Fruit fly (Drosophila melanogaster): Measurements from ENCODE around the gene CG7407.

CG7407 gene

DNA sequence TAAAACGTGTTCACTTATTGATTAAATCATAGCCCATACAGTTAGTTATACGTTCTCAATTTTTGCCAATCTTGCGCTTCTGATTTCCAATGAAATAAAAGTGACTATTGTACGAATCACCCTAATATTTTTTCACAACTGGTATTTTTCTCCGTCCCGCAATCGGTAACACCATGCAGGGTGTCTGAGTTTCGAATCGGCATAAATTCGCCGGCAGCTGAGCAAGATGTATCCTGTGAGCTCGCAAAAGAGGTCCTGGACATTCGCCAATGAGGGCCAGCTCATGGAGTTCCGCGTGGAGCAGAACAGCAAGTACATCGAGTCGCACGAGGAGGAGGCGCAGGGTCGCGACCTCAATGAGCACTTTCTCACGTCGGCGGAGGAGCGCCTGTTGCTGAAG, 1.5 kb upstream of the CG7407 start, which contains the start of gene CycH (continued):
- TF ChIP-seq achi (GFP tag; optimal IDR thresholded peaks at IDR 0.05) (peak; percentile 14), fd59A (GFP tag; optimal IDR thresholded peaks at IDR 0.05) (no peak), svp (GFP tag) (peak; percentile 41), Eip78C (GFP tag) (peak; percentile 82), CG11294 (GFP tag; IDR thresholded peaks at IDR 0.05) (no peak), Ets96B (tag; optimal IDR thresholded peaks at IDR 0.05) (peak; percentile 26), Hr4 (GFP tag; optimal IDR thresholded peaks at IDR 0.05) (peak; percentile 17), CG3919 (GFP tag; optimal IDR thresholded peaks at IDR 0.05) (peak; percentile 56), CG6808 (GFP tag; optimal IDR thresholded peaks at IDR 0.05) (no peak), CG6276 (GFP tag; optimal IDR thresholded peaks at IDR 0.05) (no peak), CG15336 (GFP tag; IDR thresholded peaks at IDR 0.05) (no peak), CG11762 (GFP tag; optimal IDR thresholded peaks at IDR 0.05; ENCODE audit: insufficient read depth) (no peak), lz (GFP tag; optimal IDR thresholded peaks at IDR 0.05) (peak; percentile 36)

DNA sequence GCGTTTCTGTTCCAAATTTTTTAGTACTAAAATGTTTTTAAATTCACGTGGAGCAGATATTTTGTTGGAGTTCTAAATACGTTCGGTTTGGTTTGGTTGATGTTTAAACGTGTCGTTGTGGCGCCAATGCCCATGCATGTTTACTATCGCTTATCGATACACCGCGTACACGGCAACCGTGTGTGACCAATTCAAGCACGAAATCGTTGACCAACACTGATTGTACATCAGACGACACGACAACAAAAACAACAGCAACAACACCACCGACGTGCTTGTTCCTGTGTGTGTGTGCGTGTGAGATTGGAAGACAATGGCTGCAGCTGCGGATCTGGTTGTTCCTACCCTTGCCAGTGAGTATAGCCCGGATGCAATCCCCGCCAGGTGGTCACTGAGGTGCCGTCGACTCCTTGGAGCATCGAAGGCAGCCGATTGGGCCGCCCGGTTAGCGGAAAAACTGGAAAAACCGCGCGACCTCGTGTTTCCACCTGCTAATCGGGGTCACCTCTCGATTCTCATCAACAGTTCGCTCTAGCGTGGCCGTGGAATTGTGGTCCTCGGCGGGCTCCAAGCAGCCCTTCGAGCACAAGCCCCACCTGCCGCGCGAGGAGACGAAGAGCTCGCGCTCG, 1.6 kb downstream of the CG7407 start, which contains the start of gene eIF2A:
TSS of gene eIF2A (plus strand) at position 16 of the 629 bp plus-strand sequence.
- peak; percentile 39; the same call in 1 of the 2 replicates for TF ChIP-seq CG15336 (GFP tag; IDR thresholded peaks at IDR 0.05)
- no peak for TF ChIP-seq CG32006 (GFP tag; optimal IDR thresholded peaks at IDR 0.05)
- TF ChIP-seq Eip78C (GFP tag): peak; percentile 60
- peak; percentile 37 for TF ChIP-seq CG3032 (tag; optimal IDR thresholded peaks at IDR 0.05)
- TF ChIP-seq CG8119 (GFP tag; IDR thresholded peaks at IDR 0.05): no peak
- TF ChIP-seq achi (GFP tag; optimal IDR thresholded peaks at IDR 0.05): peak; percentile 1
- TF ChIP-seq CG8319 (GFP tag; optimal IDR thresholded peaks at IDR 0.05): peak; percentile 99
- TF ChIP-seq Hr38 (GFP tag; optimal IDR thresholded peaks at IDR 0.05): no peak
- no peak for TF ChIP-seq CG6276 (GFP tag; optimal IDR thresholded peaks at IDR 0.05)
- no peak for TF ChIP-seq CG4318 (GFP tag; optimal IDR thresholded peaks at IDR 0.05)
- TF ChIP-seq dsx (GFP tag; optimal IDR thresholded peaks at IDR 0.05; ENCODE audit: poor library complexity, severe bottlenecking): peak; percentile 10
- no peak for TF ChIP-seq Ets96B (tag; optimal IDR thresholded peaks at IDR 0.05)
- no peak for TF ChIP-seq Eip93F (GFP tag; optimal IDR thresholded peaks at IDR 0.05)
- no peak for TF ChIP-seq CG6854 (GFP tag; optimal IDR thresholded peaks at IDR 0.05)
- no peak for TF ChIP-seq CG8632 (GFP tag; optimal IDR thresholded peaks at IDR 0.05)
- peak in 1 of 2 experiments; percentile 46 for TF ChIP-seq ss (GFP tag; optimal IDR thresholded peaks at IDR 0.05)
- no peak for TF ChIP-seq salr (GFP tag; optimal IDR thresholded peaks at IDR 0.05)
- TF ChIP-seq svp (GFP tag): peak; percentile 85
- peak; percentile 38 for TF ChIP-seq Eip75B (GFP tag; optimal IDR thresholded peaks at IDR 0.05)
- peak; percentile 57 for TF ChIP-seq CG31627 (GFP tag; optimal IDR thresholded peaks at IDR 0.05)
- TF ChIP-seq esn (GFP tag; optimal IDR thresholded peaks at IDR 0.05): peak; percentile 71
- no peak for TF ChIP-seq Smox (GFP tag; optimal IDR thresholded peaks at IDR 0.05)
- TF ChIP-seq CG6163 (GFP tag; IDR thresholded peaks at IDR 0.05): no peak
- no peak; the same call in 2 of the 3 replicates for TF ChIP-seq eg (GFP tag; IDR thresholded peaks at IDR 0.05)
- no peak for TF ChIP-seq net (GFP tag; optimal IDR thresholded peaks at IDR 0.05)
- TF ChIP-seq Hr39 (GFP tag; optimal IDR thresholded peaks at IDR 0.05): peak; percentile 34
- TF ChIP-seq CG34406 (GFP tag; optimal IDR thresholded peaks at IDR 0.05): no peak
- TF ChIP-seq dac (GFP tag; optimal IDR thresholded peaks at IDR 0.05): no peak
- no peak for TF ChIP-seq Lpt (GFP tag; optimal IDR thresholded peaks at IDR 0.05)
- no peak for TF ChIP-seq pdm3 (GFP tag; optimal IDR thresholded peaks at IDR 0.05)
- TF ChIP-seq CG7368 (GFP tag; optimal IDR thresholded peaks at IDR 0.05): peak; percentile 12
- TF ChIP-seq acj6 (GFP tag; optimal IDR thresholded peaks at IDR 0.05): no peak
- peak; percentile 23 for TF ChIP-seq CG1621 (tag; optimal IDR thresholded peaks at IDR 0.05)
- TF ChIP-seq Blimp-1 (GFP tag; optimal IDR thresholded peaks at IDR 0.05): no peak
- TF ChIP-seq CG11294 (GFP tag; IDR thresholded peaks at IDR 0.05): no peak
- TF ChIP-seq Ets21C (GFP tag; optimal IDR thresholded peaks at IDR 0.05): no peak
- no peak for TF ChIP-seq CG10669 (GFP tag; optimal IDR thresholded peaks at IDR 0.05)
- no peak for TF ChIP-seq CG11762 (GFP tag; optimal IDR thresholded peaks at IDR 0.05; ENCODE audit: insufficient read depth)
- no peak for TF ChIP-seq Hr4 (GFP tag; optimal IDR thresholded peaks at IDR 0.05)
- no peak for TF ChIP-seq CG10631 (GFP tag; optimal IDR thresholded peaks at IDR 0.05)
- no peak for TF ChIP-seq fd59A (GFP tag; optimal IDR thresholded peaks at IDR 0.05)
- TF ChIP-seq CG6792 (GFP tag; optimal IDR thresholded peaks at IDR 0.05): peak; percentile 32
- no peak for TF ChIP-seq CG11902 (GFP tag; optimal IDR thresholded peaks at IDR 0.05)
- no peak for TF ChIP-seq CG9139 (GFP tag; optimal IDR thresholded peaks at IDR 0.05)
- TF ChIP-seq fkh (GFP tag; optimal IDR thresholded peaks at IDR 0.05): no peak
